Worm (Caenorhabditis elegans): ENCODE data around the gene C08F11.10.
"Not testable (repeated sequence)": the region's sequence is repeated elsewhere in the genome, so short reads cannot be mapped to it uniquely, and the experiment has no call there.

C08F11.10 gene

ce11 chrIV:13658142-13658541 lies 9.1 kb upstream of the C08F11.10 start:
- TF ChIP-seq madf-6 (GFP tag; IDR thresholded peaks at IDR 0.05) (peak; percentile 41; the same call in 1 of the 2 replicates), mcd-1 (GFP tag; IDR thresholded peaks at IDR 0.05) (peak; percentile 61), pbrm-1 (GFP tag; IDR thresholded peaks at IDR 0.05) (peak; percentile 78), hmg-1.2 (GFP tag; IDR thresholded peaks at IDR 0.05) (peak; percentile 67), snpc-4 (tag; optimal IDR thresholded peaks at IDR 0.05) (peak in 2 of 4 experiments; percentile 17 to 87), attf-6 (GFP tag; IDR thresholded peaks at IDR 0.05) (peak; percentile 94), cebp-2 (GFP tag; IDR thresholded peaks at IDR 0.05) (0 out of 2 replicates have a peak, but pooled peaks have one; percentile 69)
- TF ChIP-seq snpc-4 (GFP tag; optimal IDR thresholded peaks at IDR 0.05) = not testable (repeated sequence)

ce11 chrIV:13652023-13652422 lies 3.0 kb upstream of the C08F11.10 start, which contains the start of gene Y45F10C.6:
Gene Y45F10C.6 (plus strand): TSS chrIV:13652323.
- TF ChIP-seq hsf-1, cebp-2, nhr-120 (GFP tag; IDR thresholded peaks at IDR 0.05): not testable (repeated sequence)

ce11 chrIV:13651411-13651810 lies 2.4 kb upstream of the C08F11.10 start, which contains the start of gene C08F11.12:
Gene C08F11.12 (minus strand): TSS chrIV:13651511.
- not testable (repeated sequence) for TF ChIP-seq T07F8.4 (tag; optimal IDR thresholded peaks at IDR 0.05); ztf-3 (GFP tag; optimal IDR thresholded peaks at IDR 0.05); C06A6.2 (GFP tag; conservative IDR thresholded peaks at IDR 0.05)

- TF ChIP-seq F52B5.7 (tag; optimal IDR thresholded peaks at IDR 0.05) (no peak), unc-130 (GFP tag; optimal IDR thresholded peaks at IDR 0.05) (no peak), F10E7.11 (tag; optimal IDR thresholded peaks at IDR 0.05) (no peak), ztf-6 (GFP tag; IDR thresholded peaks at IDR 0.05) (no peak), lin-26 (GFP tag; IDR thresholded peaks at IDR 0.05) (no peak), mes-4 (tag; optimal IDR thresholded peaks at IDR 0.05) (no peak), ets-4 (GFP tag; optimal IDR thresholded peaks at IDR 0.05) (no peak), unc-62 (GFP tag; optimal IDR thresholded peaks at IDR 0.05) (no peak), ceh-40 (GFP tag; IDR thresholded peaks at IDR 0.05) (no peak), nhr-120 (GFP tag; IDR thresholded peaks at IDR 0.05) (no peak), nfyb-1 (GFP tag; IDR thresholded peaks at IDR 0.05) (no peak), atf-7 (tag; optimal IDR thresholded peaks at IDR 0.05) (no peak), egl-18 (GFP tag; IDR thresholded peaks at IDR 0.05) (no peak), ZK185.1 (tag; optimal IDR thresholded peaks at IDR 0.05; ENCODE audit: poor library complexity, severe bottlenecking) (no peak), lin-40 (tag; optimal IDR thresholded peaks at IDR 0.05) (no peak), pbrm-1 (GFP tag; IDR thresholded peaks at IDR 0.05) (no peak)
Measured at ce11 chrIV:13650238-13650637, 1.2 kb upstream of the C08F11.10 start, which contains the start of gene C08F11.17. Gene C08F11.17 (minus strand): TSS chrIV:13650338.

DNA sequence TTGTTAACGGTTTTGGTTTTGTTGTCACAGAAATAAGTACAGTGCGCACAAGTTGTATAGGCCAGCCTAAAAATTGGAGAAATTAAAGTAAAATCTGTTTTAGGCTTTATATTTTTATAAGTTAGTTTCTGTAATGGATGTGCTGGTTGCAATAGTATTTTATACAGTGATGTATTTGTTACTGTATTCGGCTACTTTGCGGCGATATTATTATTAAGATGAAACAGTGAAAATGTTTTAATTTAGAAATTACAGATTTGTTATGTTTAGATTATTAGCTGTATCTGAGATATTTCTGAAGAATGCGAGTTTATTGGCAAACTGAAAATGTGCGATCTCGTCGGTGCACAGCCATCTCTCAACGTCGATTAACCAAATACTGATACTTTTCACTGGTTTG lies 1.5 kb downstream of the C08F11.10 start, which contains the start of gene ule-4:
Gene ule-4 (minus strand): TSS at position 101 of the 400 bp plus-strand sequence.
- TF ChIP-seq F39B2.1 (GFP tag; IDR thresholded peaks at IDR 0.05) (no peak), hlh-12 (tag; optimal IDR thresholded peaks at IDR 0.05) (no peak), die-1 (tag; optimal IDR thresholded peaks at IDR 0.05) (no peak), tbx-9 (tag; optimal IDR thresholded peaks at IDR 0.05; ENCODE audit: borderline replicate concordance) (no peak), nhr-27 (tag; optimal IDR thresholded peaks at IDR 0.05) (no peak), B0019.2 (GFP tag; conservative IDR thresholded peaks at IDR 0.05) (no peak), tlf-1 (GFP tag; optimal IDR thresholded peaks at IDR 0.05) (no peak), ztf-26 (tag; optimal IDR thresholded peaks at IDR 0.05) (no peak), F22D6.2 (tag; optimal IDR thresholded peaks at IDR 0.05) (no peak), Y79H2A.3 (GFP tag; conservative IDR thresholded peaks at IDR 0.05) (no peak), bed-1 (GFP tag; IDR thresholded peaks at IDR 0.05) (no peak), sea-2 (GFP tag; IDR thresholded peaks at IDR 0.05) (no peak), mes-4 (tag; optimal IDR thresholded peaks at IDR 0.05) (no peak), nfya-1 (tag; optimal IDR thresholded peaks at IDR 0.05; ENCODE audit: borderline replicate concordance, insufficient read depth) (no peak)

All from whole organism, young adult.